Fruit fly (Drosophila melanogaster) whole organism, wandering third instar larva: ENCODE results near the gene Nthl1.

Experiments
- Abd-B ChIP-seq: fragments of >200 bp; optimal IDR thresholded peaks from 2 replicates; lab custom pipeline; 2017; ENCODE audit warnings: missing biosample characterization, missing genetic modification characterization
- CG32264 ChIP-seq: fragments of 200-800 bp; sonication (Bioruptor generic); optimal IDR thresholded peaks from 2 replicates; lab custom pipeline; 2016; ENCODE audit warnings: missing biosample characterization, missing genetic modification characterization
- CG9705 ChIP-seq: fragments of 200-800 bp; sonication (Bioruptor generic); optimal IDR thresholded peaks from 2 replicates; lab custom pipeline; 2018; ENCODE audit warnings: missing biosample characterization, mild to moderate bottlenecking, missing genetic modification characterization
- CrebA ChIP-seq: fragments of 200-800 bp; sonication (Bioruptor generic); optimal IDR thresholded peaks from 2 replicates; lab custom pipeline; 2016; ENCODE audit warnings: missing biosample characterization, mild to moderate bottlenecking, missing genetic modification characterization, borderline replicate concordance
- Dfd ChIP-seq: fragments of >200 bp; optimal IDR thresholded peaks from 2 replicates; lab custom pipeline; 2017; ENCODE audit warnings: missing biosample characterization, missing genetic modification characterization
- Dif ChIP-seq: fragments of 200-275, 200-300 bp; sonication (Bioruptor generic); optimal IDR thresholded peaks from 2 replicates; lab custom pipeline; 2018; ENCODE audit warnings: missing biosample characterization, missing genetic modification characterization; ENCODE audit not compliant: partially characterized antibody
- GATAd ChIP-seq: sonication (Bioruptor generic); optimal IDR thresholded peaks from 2 replicates; lab custom pipeline; 2016; ENCODE audit warnings: missing biosample characterization, missing genetic modification characterization
- Hnf4 ChIP-seq: fragments of 200-800 bp; sonication (Bioruptor generic); optimal IDR thresholded peaks from 2 replicates; lab custom pipeline; 2016; ENCODE audit warnings: missing biosample characterization, mild to moderate bottlenecking, missing genetic modification characterization
- Jra ChIP-seq: sonication (Bioruptor generic); optimal IDR thresholded peaks from 2 replicates; lab custom pipeline; 2016; ENCODE audit warnings: missing biosample characterization, missing genetic modification characterization
- Mio ChIP-seq: sonication (Bioruptor generic); optimal IDR thresholded peaks from 2 replicates; lab custom pipeline; 2016; ENCODE audit warnings: missing biosample characterization, missing genetic modification characterization
- Myc ChIP-seq: fragments of >200 bp; optimal IDR thresholded peaks from 2 replicates; lab custom pipeline; 2017
- N ChIP-seq: fragments of >200 bp; optimal IDR thresholded peaks from 2 replicates; lab custom pipeline; 2018; ENCODE audit warnings: missing biosample characterization, missing external identifiers, missing genetic modification characterization
- OdsH ChIP-seq: fragments of 200-800 bp; sonication (Bioruptor generic); optimal IDR thresholded peaks from 2 replicates; lab custom pipeline; 2016; ENCODE audit warnings: missing biosample characterization, mild to moderate bottlenecking, missing genetic modification characterization
- Rel ChIP-seq, 2 experiments: fragments of 200-800 bp; sonication (Bioruptor generic) in 1 of 2; optimal IDR thresholded peaks; 2 replicates in 1 of 2; 3 replicates in 1 of 2; lab custom pipeline; 2016 to 2019; ENCODE audit warnings: mild to moderate bottlenecking in 2 of 2, missing biosample characterization in 2 of 2, missing genetic modification characterization in 2 of 2, moderate library complexity in 1 of 2
- Sp1 ChIP-seq: fragments of 200-800 bp; sonication (Bioruptor generic); optimal IDR thresholded peaks from 3 replicates; lab custom pipeline; 2019; ENCODE audit warnings: missing biosample characterization, mild to moderate bottlenecking, missing genetic modification characterization, moderate library complexity
- Vsx2 ChIP-seq: fragments of 200-300, 225-300 bp; sonication (Bioruptor generic); optimal IDR thresholded peaks from 2 replicates; lab custom pipeline; 2018; ENCODE audit warnings: missing biosample characterization, missing genetic modification characterization; ENCODE audit not compliant: partially characterized antibody
- br ChIP-seq: fragments of 200-800 bp; sonication (Bioruptor generic); optimal IDR thresholded peaks from 2 replicates; lab custom pipeline; 2016; ENCODE audit warnings: missing biosample characterization, missing genetic modification characterization
- brk ChIP-seq: fragments of 200-800 bp; sonication (Bioruptor generic); optimal IDR thresholded peaks from 2 replicates; lab custom pipeline; 2016; ENCODE audit warnings: missing biosample characterization, mild to moderate bottlenecking, missing genetic modification characterization
- dl ChIP-seq, 2 experiments: fragments of 175-275, 200-275 bp in 1 of 2; fragments of 200-275 bp in 1 of 2; sonication (Bioruptor generic); optimal IDR thresholded peaks; lab custom pipeline; 2018; ENCODE audit warnings: mild to moderate bottlenecking in 2 of 2, missing biosample characterization in 2 of 2, missing genetic modification characterization in 2 of 2, moderate library complexity in 2 of 2; ENCODE audit not compliant: partially characterized antibody in 2 of 2, insufficient read depth in 1 of 2
- dmrt93B ChIP-seq: fragments of 200-800 bp; sonication (Bioruptor generic); optimal IDR thresholded peaks from 2 replicates; lab custom pipeline; 2018; ENCODE audit warnings: missing biosample characterization, mild to moderate bottlenecking, missing genetic modification characterization
- dsf ChIP-seq: sonication (Bioruptor generic); optimal IDR thresholded peaks from 2 replicates; lab custom pipeline; 2016; ENCODE audit warnings: missing biosample characterization, missing genetic modification characterization, borderline replicate concordance
- ey ChIP-seq: fragments of 200-800 bp; sonication (Bioruptor generic); optimal IDR thresholded peaks from 2 replicates; lab custom pipeline; 2016; ENCODE audit warnings: missing biosample characterization, missing genetic modification characterization
- fru ChIP-seq: fragments of 200-800 bp; sonication (Bioruptor generic); optimal IDR thresholded peaks from 3 replicates; lab custom pipeline; 2016; ENCODE audit warnings: missing biosample characterization, mild to moderate bottlenecking, missing genetic modification characterization
- h ChIP-seq: fragments of 200-800 bp; sonication (Bioruptor generic); optimal IDR thresholded peaks from 3 replicates; lab custom pipeline; 2016; ENCODE audit warnings: missing biosample characterization, mild to moderate bottlenecking, missing genetic modification characterization
- jim ChIP-seq: fragments of 175-275, 200-325 bp; sonication (Bioruptor generic); optimal IDR thresholded peaks from 2 replicates; lab custom pipeline; 2016; ENCODE audit warnings: missing biosample characterization, mild to moderate bottlenecking, missing genetic modification characterization
- lola ChIP-seq: fragments of >200 bp; optimal IDR thresholded peaks from 2 replicates; lab custom pipeline; 2017; ENCODE audit warnings: missing biosample characterization, missing genetic modification characterization
- psq ChIP-seq: fragments of 200-800 bp; sonication (Bioruptor generic); optimal IDR thresholded peaks from 3 replicates; lab custom pipeline; 2017; ENCODE audit warnings: missing biosample characterization, mild to moderate bottlenecking, missing genetic modification characterization, moderate library complexity
- sv ChIP-seq: fragments of 200-800 bp; sonication (Bioruptor generic); optimal IDR thresholded peaks from 3 replicates; lab custom pipeline; 2016; ENCODE audit warnings: missing biosample characterization, missing genetic modification characterization
- tai ChIP-seq: sonication (Bioruptor generic); optimal IDR thresholded peaks from 2 replicates; lab custom pipeline; 2016; ENCODE audit warnings: missing biosample characterization, missing genetic modification characterization
- usp ChIP-seq: fragments of >200 bp; optimal IDR thresholded peaks from 2 replicates; lab custom pipeline; 2017; ENCODE audit warnings: missing biosample characterization, missing genetic modification characterization
- woc ChIP-seq: sonication (Bioruptor generic); optimal IDR thresholded peaks from 2 replicates; lab custom pipeline; 2016; ENCODE audit warnings: missing biosample characterization, mild to moderate bottlenecking, missing genetic modification characterization

Nthl1 gene

DNA sequence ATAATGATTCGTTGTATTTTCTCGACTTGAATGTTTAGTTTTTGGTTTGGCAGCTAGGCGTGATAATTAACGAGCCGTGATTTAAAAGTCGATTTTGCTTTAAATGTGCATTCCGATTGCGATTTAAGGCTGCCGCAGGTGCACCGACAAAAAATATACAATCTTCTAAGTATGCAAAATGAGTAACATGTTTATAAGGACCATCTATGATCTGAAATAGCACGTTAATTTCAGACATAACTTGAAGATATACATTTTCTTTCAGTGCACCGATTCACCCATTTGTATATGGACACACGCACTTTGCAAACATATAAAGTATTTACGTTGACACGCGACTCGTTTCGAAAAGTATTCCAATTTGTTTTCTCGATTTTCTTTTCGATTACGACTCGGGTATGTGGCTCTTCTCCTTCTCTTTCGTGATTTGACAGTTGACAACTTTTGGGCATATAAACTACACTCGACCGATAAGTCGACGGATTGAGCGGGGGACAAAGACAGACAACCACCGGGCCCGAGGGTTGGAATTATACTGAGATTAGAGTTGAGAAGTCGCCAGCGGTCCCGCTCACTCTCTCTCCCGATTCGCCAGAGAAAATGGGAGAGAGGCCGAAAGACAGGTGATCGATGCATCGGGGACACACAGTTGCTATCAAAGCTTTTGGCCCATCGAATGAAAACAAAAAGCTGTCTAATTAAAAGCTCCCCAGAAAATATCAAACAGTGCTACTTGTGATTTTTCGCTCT, 37.6 kb downstream of the Nthl1 start:
- TF ChIP-seq h (GFP tag; lab: Kevin White, UChicago) (no peak), Dif (GFP tag; lab: Kevin White, UChicago) (peak; percentile 21), GATAd (GFP tag; lab: Kevin White, UChicago) (no peak), CG32264 (GFP tag; lab: Kevin White, UChicago) (no peak), dl (GFP tag; optimal IDR thresholded peaks at IDR 0.05; lab: Kevin White, UChicago; ENCODE audit: insufficient read depth in 1 of 2, partially characterized antibody in 2 of 2) (peak in 1 of 2 experiments; percentile 43), Mio (no peak), tai (GFP tag; lab: Kevin White, UChicago) (no peak), Dfd (GFP tag; lab: Kevin White, UChicago) (no peak), Rel (GFP tag; optimal IDR thresholded peaks at IDR 0.05; lab: Kevin White, UChicago) (no peak), Rel (tag; optimal IDR thresholded peaks at IDR 0.05; lab: Kevin White, UChicago) (peak; percentile 19)

DNA sequence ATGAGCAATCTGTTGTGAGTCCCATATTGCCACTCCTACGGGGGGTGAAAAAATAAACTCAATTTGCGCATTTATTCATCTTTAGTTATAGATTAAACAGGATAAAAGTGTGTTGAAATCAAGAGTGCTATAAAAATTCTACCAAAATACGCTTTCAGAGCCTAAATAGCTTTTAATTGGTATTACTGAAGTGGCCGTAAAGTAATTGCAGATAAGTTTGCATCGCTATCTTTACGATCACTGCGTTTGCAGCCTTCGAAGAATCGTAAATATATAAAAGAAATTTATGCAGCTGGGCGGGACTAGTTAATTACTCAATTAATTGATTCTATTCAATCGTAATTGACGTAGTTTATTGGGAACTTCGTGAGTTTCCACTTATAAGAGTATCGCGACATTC, 40.4 kb downstream of the Nthl1 start:
- TF ChIP-seq Myc (lab: Kevin White, UChicago) (no peak), Sp1 (peak; percentile 64), Abd-B (GFP tag; lab: Kevin White, UChicago) (no peak), Rel (GFP tag; optimal IDR thresholded peaks at IDR 0.05; lab: Kevin White, UChicago) (no peak), Rel (tag; optimal IDR thresholded peaks at IDR 0.05; lab: Kevin White, UChicago) (peak; percentile 22), Mio (no peak), CrebA (peak; percentile 18)

DNA sequence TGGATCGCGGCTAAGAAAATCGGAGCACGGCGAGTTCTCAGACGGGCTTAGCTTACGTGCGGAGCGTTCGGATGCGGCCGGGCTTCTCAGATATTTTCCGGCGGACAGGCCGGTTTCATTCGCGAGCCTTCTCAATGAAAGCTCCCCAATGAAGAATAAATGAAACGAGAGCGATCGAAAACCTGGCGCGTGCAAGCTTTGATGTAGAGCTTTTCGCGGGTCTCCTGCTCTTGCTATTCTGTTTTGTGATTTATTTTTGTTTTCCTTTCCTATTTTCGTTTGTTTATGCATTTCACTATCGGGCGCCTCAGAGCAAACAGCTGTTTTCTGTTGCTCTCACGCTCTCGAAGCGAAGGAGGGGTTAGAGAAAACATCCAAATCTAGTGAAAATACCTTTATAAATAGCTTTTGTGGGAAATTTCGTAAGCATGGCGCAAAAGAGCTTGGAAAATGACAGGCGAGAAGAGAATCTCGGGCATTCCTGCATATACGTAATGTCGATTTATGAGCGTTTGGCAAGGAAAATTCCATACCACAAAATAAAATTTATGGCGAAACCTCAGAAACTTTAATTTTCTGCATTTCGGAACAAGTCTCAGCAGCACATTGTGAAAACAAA, 41.7 kb downstream of the Nthl1 start:
- TF ChIP-seq Rel (GFP tag; optimal IDR thresholded peaks at IDR 0.05; lab: Kevin White, UChicago) = no peak
- TF ChIP-seq Rel (tag; optimal IDR thresholded peaks at IDR 0.05; lab: Kevin White, UChicago) = peak; percentile 8
- no peak for TF ChIP-seq Dfd (GFP tag; lab: Kevin White, UChicago)

DNA sequence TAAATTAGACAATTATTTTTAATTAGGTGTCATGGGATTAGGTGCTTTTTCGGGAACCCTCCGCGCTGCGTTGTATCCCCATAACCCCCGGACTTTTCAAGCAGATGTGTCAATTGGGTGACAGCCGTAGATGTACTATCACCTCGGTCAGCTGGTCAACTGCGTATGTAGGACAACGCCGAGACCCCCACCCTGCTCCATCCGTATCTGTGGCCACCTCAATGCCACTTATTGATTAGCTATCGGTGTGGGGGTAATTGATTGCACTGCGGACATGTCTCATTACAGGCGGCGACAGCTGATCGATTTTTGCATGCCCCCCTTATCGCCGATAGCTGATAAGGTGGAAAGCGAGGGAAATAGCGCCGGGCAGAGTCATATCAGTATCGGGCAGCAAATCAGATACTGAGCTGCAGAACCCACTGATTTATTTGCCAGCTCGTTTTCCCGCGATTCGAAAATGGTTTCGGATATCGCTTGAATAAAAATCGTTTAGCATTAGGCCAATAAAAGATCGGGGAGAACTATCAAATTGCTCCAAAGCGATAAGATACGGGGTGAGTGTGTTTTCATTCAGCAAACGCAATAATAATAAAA, 43.9 kb downstream of the Nthl1 start:
- no peak for TF ChIP-seq dsf (GFP tag; lab: Kevin White, UChicago)
- TF ChIP-seq brk = no peak
- no peak for TF ChIP-seq Vsx2
- no peak for TF ChIP-seq fru
- TF ChIP-seq OdsH (GFP tag; lab: Kevin White, UChicago) = no peak
- no peak for TF ChIP-seq Dfd (GFP tag; lab: Kevin White, UChicago)
- no peak for TF ChIP-seq GATAd (GFP tag; lab: Kevin White, UChicago)
- no peak for TF ChIP-seq ey (GFP tag; lab: Kevin White, UChicago)
- no peak for TF ChIP-seq h (GFP tag; lab: Kevin White, UChicago)
- TF ChIP-seq tai (GFP tag; lab: Kevin White, UChicago) = no peak
- TF ChIP-seq woc (GFP tag; lab: Kevin White, UChicago) = no peak
- no peak for TF ChIP-seq N (GFP tag; lab: Kevin White, UChicago)
- no peak for TF ChIP-seq Jra (GFP tag; lab: Kevin White, UChicago)
- TF ChIP-seq jim (GFP tag; lab: Kevin White, UChicago) = no peak
- TF ChIP-seq CG9705 (GFP tag; lab: Kevin White, UChicago) = no peak

DNA sequence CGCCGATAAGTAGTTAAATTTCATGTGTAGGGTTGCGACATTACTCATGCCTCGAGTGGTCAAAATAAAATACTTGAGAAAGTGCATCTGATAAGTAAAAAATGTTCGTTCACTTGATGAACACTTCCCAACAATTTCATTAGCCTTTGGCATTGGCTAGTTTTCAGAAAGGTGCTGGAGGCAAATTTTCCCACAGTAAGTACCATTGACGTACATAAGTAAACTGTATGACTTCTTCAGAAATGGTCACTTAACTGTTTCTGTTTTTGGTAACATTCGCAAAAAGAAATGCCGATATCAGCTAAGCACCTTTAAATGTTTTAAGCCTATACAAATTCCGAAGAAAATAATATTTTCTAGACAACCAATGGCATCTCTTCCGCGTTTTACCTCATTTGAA, 44.6 kb downstream of the Nthl1 start:
- TF ChIP-seq psq (GFP tag; lab: Kevin White, UChicago) (no peak), usp (GFP tag; lab: Kevin White, UChicago) (no peak), jim (GFP tag; lab: Kevin White, UChicago) (no peak), dl (GFP tag; optimal IDR thresholded peaks at IDR 0.05; lab: Kevin White, UChicago; ENCODE audit: insufficient read depth in 1 of 2, partially characterized antibody in 2 of 2) (no peak), Hnf4 (GFP tag; lab: Kevin White, UChicago) (no peak), ey (GFP tag; lab: Kevin White, UChicago) (no peak), N (GFP tag; lab: Kevin White, UChicago) (no peak), h (GFP tag; lab: Kevin White, UChicago) (no peak), sv (no peak), Rel (GFP tag; optimal IDR thresholded peaks at IDR 0.05; lab: Kevin White, UChicago) (no peak), Rel (tag; optimal IDR thresholded peaks at IDR 0.05; lab: Kevin White, UChicago) (no peak), brk (no peak), Sp1 (no peak), br (GFP tag; lab: Kevin White, UChicago) (no peak), Dif (GFP tag; lab: Kevin White, UChicago) (no peak), dmrt93B (GFP tag; lab: Kevin White, UChicago) (no peak), Vsx2 (no peak), CG9705 (GFP tag; lab: Kevin White, UChicago) (no peak), lola (GFP tag; lab: Kevin White, UChicago) (no peak)
